Fruit fly (Drosophila melanogaster): ENCODE results near the gene CG5235.

DNA sequence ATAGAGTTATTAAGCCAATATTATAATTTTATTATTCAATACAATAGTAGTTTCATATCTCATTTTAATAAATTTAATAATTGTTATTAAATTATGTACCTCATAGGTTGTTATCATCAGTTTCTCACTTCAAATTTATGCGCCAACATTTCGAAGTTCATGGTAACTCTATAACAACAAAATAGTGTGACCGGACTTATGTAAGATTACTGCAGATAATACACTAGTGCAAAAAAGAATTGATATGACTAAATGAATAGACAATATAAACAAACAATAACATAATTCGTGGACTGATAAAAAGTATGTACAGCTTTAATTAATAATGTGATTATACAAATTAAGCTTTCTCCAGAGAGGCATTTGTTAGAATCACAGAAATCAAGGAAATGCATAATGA lies 31.6 kb upstream of the CG5235 start, which contains the start of gene Strump:
- TF ChIP-seq CG8478 (optimal IDR thresholded peaks at IDR 0.05) = no peak
- TF ChIP-seq usp (GFP tag; optimal IDR thresholded peaks at IDR 0.05) = no peak
- TF ChIP-seq psq (optimal IDR thresholded peaks at IDR 0.05) = no peak
- no peak for TF ChIP-seq EcR (GFP tag; optimal IDR thresholded peaks at IDR 0.05)
- TF ChIP-seq Dll (optimal IDR thresholded peaks at IDR 0.05) = no peak

Data from whole organism.